Worm (Caenorhabditis elegans) whole organism, young adult: ENCODE measurements around the gene T22B2.1.
A peak's percentile ranks its signal among the peaks of the same experiment; 100 is the strongest.

Source experiments
- C06A6.2 ChIP-seq: fragments of 200-800 bp; sonication (Bioruptor generic); conservative IDR thresholded peaks from 2 replicates; pipeline ENCODE4 v1.3.6; 2022; ENCODE audit warnings: missing genetic modification characterization, missing compliant biosample characterization
- F23B12.7 ChIP-seq: sonication (generic microtip); optimal IDR thresholded peaks from 2 replicates; lab custom pipeline; 2017; ENCODE audit warnings: missing genetic modification characterization, mild to moderate bottlenecking, missing compliant biosample characterization, antibody characterized with exemption, moderate library complexity; ENCODE audit not compliant: insufficient read depth
- F55B11.4 ChIP-seq: sonication (generic microtip); optimal IDR thresholded peaks from 2 replicates; lab custom pipeline; 2016; ENCODE audit warnings: missing compliant biosample characterization, missing genetic modification characterization, borderline replicate concordance; ENCODE audit not compliant: insufficient read depth
- Y53G8AR.9 ChIP-seq: fragments of 200-800 bp; sonication (Bioruptor generic); conservative IDR thresholded peaks from 2 replicates; pipeline ENCODE4 v1.3.6; 2022; ENCODE audit warnings: missing genetic modification reagents, missing genetic modification characterization, missing compliant biosample characterization
- Y56A3A.18 ChIP-seq: fragments of 200-800 bp; sonication (Bioruptor generic); IDR thresholded peaks from 2 replicates; pipeline ENCODE4 v1.3.6; 2022; ENCODE audit warnings: missing genetic modification reagents, missing genetic modification characterization, missing compliant biosample characterization
- Y67H2A.10 ChIP-seq: fragments of 200-800 bp; sonication (Bioruptor generic); conservative IDR thresholded peaks from 2 replicates; pipeline ENCODE4 v1.3.6; 2022; ENCODE audit warnings: missing genetic modification reagents, missing genetic modification characterization, missing compliant biosample characterization
- ZK185.1 ChIP-seq: sonication (generic microtip); optimal IDR thresholded peaks from 2 replicates; lab custom pipeline; 2016; ENCODE audit warnings: mild to moderate bottlenecking, missing genetic modification characterization, missing compliant biosample characterization; ENCODE audit not compliant: poor library complexity, severe bottlenecking
- atf-7 ChIP-seq: sonication (generic microtip); optimal IDR thresholded peaks from 2 replicates; lab custom pipeline; 2017; ENCODE audit warnings: mild to moderate bottlenecking, missing genetic modification characterization, missing compliant biosample characterization
- attf-6 ChIP-seq: fragments of 200-800 bp; sonication (Bioruptor generic); IDR thresholded peaks from 2 replicates; pipeline ENCODE4 v1.3.6; 2022; ENCODE audit warnings: missing genetic modification reagents, missing genetic modification characterization, missing compliant biosample characterization
- cebp-1 ChIP-seq, 2 experiments: fragments of 200-800 bp in 1 of 2; sonication (Bioruptor generic) in 1 of 2; sonication (generic microtip) in 1 of 2; IDR thresholded peaks in 1 of 2; optimal IDR thresholded peaks in 1 of 2; 2 replicates each; pipeline versions ENCODE4 v1.3.6 to Lab custom; 2017 to 2022; ENCODE audit warnings: missing compliant biosample characterization in 2 of 2, missing genetic modification characterization in 2 of 2, mild to moderate bottlenecking in 1 of 2, missing genetic modification reagents in 1 of 2, moderate library complexity in 1 of 2
- ceh-100 ChIP-seq: fragments of 200-800 bp; sonication (Bioruptor generic); IDR thresholded peaks from 2 replicates; pipeline ENCODE4 v1.3.6; 2022; ENCODE audit warnings: missing genetic modification reagents, missing genetic modification characterization, missing compliant biosample characterization
- ceh-27 ChIP-seq: fragments of 200-800 bp; sonication (Bioruptor generic); optimal IDR thresholded peaks from 2 replicates; lab custom pipeline; 2018; ENCODE audit warnings: mild to moderate bottlenecking, missing genetic modification characterization, moderate library complexity, missing compliant biosample characterization
- dox-1 ChIP-seq: fragments of 200-800 bp; sonication (Bioruptor generic); IDR thresholded peaks from 2 replicates; pipeline ENCODE4 v1.3.6; 2022; ENCODE audit warnings: missing genetic modification reagents, missing genetic modification characterization, missing compliant biosample characterization
- egl-44 ChIP-seq: fragments of 200-800 bp; sonication (Bioruptor generic); IDR thresholded peaks from 2 replicates; pipeline ENCODE4 v1.3.6; 2022; ENCODE audit warnings: missing genetic modification reagents, missing genetic modification characterization, missing compliant biosample characterization
- egrh-3 ChIP-seq: fragments of 200-800 bp; sonication (Bioruptor generic); IDR thresholded peaks from 2 replicates; pipeline ENCODE4 v1.3.6; 2022; ENCODE audit warnings: missing genetic modification reagents, missing genetic modification characterization, missing compliant biosample characterization
- ekl-4 ChIP-seq: fragments of 200-800 bp; sonication (Bioruptor generic); IDR thresholded peaks from 2 replicates; pipeline ENCODE4 v1.3.6; 2022; ENCODE audit warnings: missing genetic modification reagents, missing genetic modification characterization, missing compliant biosample characterization
- ets-4 ChIP-seq: fragments of 200-800 bp; sonication (Bioruptor generic); optimal IDR thresholded peaks from 2 replicates; lab custom pipeline; 2018; ENCODE audit warnings: mild to moderate bottlenecking, missing genetic modification characterization, missing compliant biosample characterization
- hlh-26 ChIP-seq: fragments of 200-800 bp; sonication (Bioruptor generic); conservative IDR thresholded peaks from 2 replicates; pipeline ENCODE4 v1.3.6; 2022; ENCODE audit warnings: missing genetic modification reagents, missing genetic modification characterization, missing compliant biosample characterization
- hsf-1 ChIP-seq: fragments of 200-800 bp; sonication (Bioruptor generic); IDR thresholded peaks from 2 replicates; pipeline ENCODE4 v1.3.6; 2022; ENCODE audit warnings: missing genetic modification reagents, missing genetic modification characterization, missing compliant biosample characterization
- let-607 ChIP-seq, 2 experiments: fragments of 200-800 bp in 1 of 2; sonication (Bioruptor generic) in 1 of 2; sonication (generic microtip) in 1 of 2; optimal IDR thresholded peaks; 2 replicates each; lab custom pipeline; 2016 to 2018; ENCODE audit warnings: mild to moderate bottlenecking in 2 of 2, missing compliant biosample characterization in 2 of 2, missing genetic modification characterization in 2 of 2, moderate library complexity in 2 of 2, missing genotype in 1 of 2
- lin-26 ChIP-seq: fragments of 200-800 bp; sonication (Bioruptor generic); IDR thresholded peaks from 2 replicates; pipeline ENCODE4 v1.3.6; 2022; ENCODE audit warnings: missing genetic modification reagents, missing genetic modification characterization, missing compliant biosample characterization
- lir-1 ChIP-seq: fragments of 200-800 bp; sonication (Bioruptor generic); conservative IDR thresholded peaks from 2 replicates; pipeline ENCODE4 v1.3.6; 2022; ENCODE audit warnings: missing genetic modification reagents, missing genetic modification characterization, missing compliant biosample characterization
- lsl-1 ChIP-seq: fragments of 200-800 bp; sonication (Bioruptor generic); optimal IDR thresholded peaks from 2 replicates; lab custom pipeline; 2018; ENCODE audit warnings: mild to moderate bottlenecking, missing genetic modification characterization, moderate library complexity, missing compliant biosample characterization
- madf-3 ChIP-seq: fragments of 200-800 bp; sonication (Bioruptor generic); IDR thresholded peaks from 2 replicates; pipeline ENCODE4 v1.3.6; 2022; ENCODE audit warnings: missing genetic modification reagents, missing genetic modification characterization, missing compliant biosample characterization
- nfyb-1 ChIP-seq: fragments of 200-800 bp; sonication (Bioruptor generic); IDR thresholded peaks from 2 replicates; pipeline ENCODE4 v1.3.6; 2022; ENCODE audit warnings: missing genetic modification reagents, missing genetic modification characterization, missing compliant biosample characterization
- nhr-120 ChIP-seq: fragments of 200-800 bp; sonication (Bioruptor generic); IDR thresholded peaks from 2 replicates; pipeline ENCODE4 v1.3.6; 2022; ENCODE audit warnings: missing genetic modification characterization, missing compliant biosample characterization
- nhr-179 ChIP-seq: sonication (generic microtip); optimal IDR thresholded peaks from 2 replicates; lab custom pipeline; 2016; ENCODE audit warnings: mild to moderate bottlenecking, missing genetic modification characterization, missing compliant biosample characterization
- nhr-80 ChIP-seq: sonication (generic microtip); optimal IDR thresholded peaks from 2 replicates; lab custom pipeline; 2016; ENCODE audit warnings: missing genetic modification characterization, missing compliant biosample characterization
- pbrm-1 ChIP-seq: fragments of 200-800 bp; sonication (Bioruptor generic); IDR thresholded peaks from 2 replicates; pipeline ENCODE4 v1.3.6; 2022; ENCODE audit warnings: missing genetic modification reagents, missing genetic modification characterization, missing compliant biosample characterization
- pha-4 ChIP-seq: fragments of 150-350 bp; sonication (generic microtip); optimal IDR thresholded peaks from 2 replicates; lab custom pipeline; 2014; ENCODE audit warnings: missing biosample characterization, missing genetic modification reagents, missing genetic modification characterization
- repo-1 ChIP-seq: sonication (generic microtip); optimal IDR thresholded peaks from 2 replicates; lab custom pipeline; 2017; ENCODE audit warnings: mild to moderate bottlenecking, missing genetic modification characterization, missing compliant biosample characterization
- rpc-1 ChIP-seq, 2 experiments: fragments of 150-350 bp in 1 of 2; sonication (generic microtip) in 1 of 2; optimal IDR thresholded peaks; 2 replicates each; lab custom pipeline; 2014 to 2018; ENCODE audit warnings: missing biosample characterization in 1 of 2, missing genetic modification characterization in 1 of 2, missing genetic modification reagents in 1 of 2, missing genotype in 1 of 2
- tbx-9 ChIP-seq: sonication (generic microtip); optimal IDR thresholded peaks from 2 replicates; lab custom pipeline; 2016; ENCODE audit warnings: borderline replicate concordance, missing genetic modification characterization, inconsistent platforms, missing compliant biosample characterization
- zfh-2 ChIP-seq: fragments of 200-800 bp; sonication (Bioruptor generic); conservative IDR thresholded peaks from 2 replicates; pipeline ENCODE4 v1.3.6; 2022; ENCODE audit warnings: missing genetic modification reagents, missing genetic modification characterization, missing compliant biosample characterization
- zim-3 ChIP-seq: sonication (generic microtip); optimal IDR thresholded peaks from 2 replicates; lab custom pipeline; 2017; ENCODE audit warnings: mild to moderate bottlenecking, missing genetic modification characterization, moderate library complexity, missing compliant biosample characterization
- ztf-26 ChIP-seq: sonication (generic microtip); optimal IDR thresholded peaks from 2 replicates; lab custom pipeline; 2017; ENCODE audit warnings: missing genetic modification characterization, missing compliant biosample characterization
- ztf-28 ChIP-seq: fragments of 200-800 bp; sonication (Bioruptor generic); IDR thresholded peaks from 2 replicates; pipeline ENCODE4 v1.3.6; 2022; ENCODE audit warnings: missing genetic modification reagents, missing genetic modification characterization, missing compliant biosample characterization
- ztf-3 ChIP-seq: fragments of 200-800 bp; sonication (Bioruptor generic); optimal IDR thresholded peaks from 2 replicates; lab custom pipeline; 2018; ENCODE audit warnings: mild to moderate bottlenecking, missing genetic modification characterization, missing compliant biosample characterization

T22B2.1 gene

ce11 chrX:3966332-3966731, 40.5 kb downstream of the T22B2.1 start, which contains the start of gene C16B8.2:
Gene C16B8.2 (minus strand): TSS chrX:3966432.
- TF ChIP-seq atf-7 (tag; lab: Kevin White, UChicago) (no peak), hlh-26 (GFP tag; lab: Robert Waterston, UW) (no peak), ztf-26 (tag; lab: Kevin White, UChicago) (no peak), pha-4 (tag; lab: Kevin White, UChicago) (no peak), ceh-27 (no peak), nhr-179 (tag; lab: Kevin White, UChicago) (no peak), ceh-100 (no peak), lir-1 (GFP tag; lab: Robert Waterston, UW) (no peak), Y67H2A.10 (GFP tag; lab: Robert Waterston, UW) (no peak), ztf-28 (GFP tag; lab: Robert Waterston, UW) (no peak), zfh-2 (GFP tag; lab: Robert Waterston, UW) (no peak), repo-1 (tag; lab: Kevin White, UChicago) (no peak)

- TF ChIP-seq zfh-2 (GFP tag; lab: Robert Waterston, UW) (peak; percentile 58), ZK185.1 (tag; lab: Kevin White, UChicago) (no peak), cebp-1 (GFP tag; IDR thresholded peaks at IDR 0.05; lab: Robert Waterston, UW) (no peak), cebp-1 (tag; optimal IDR thresholded peaks at IDR 0.05; lab: Kevin White, UChicago) (peak; percentile 57), Y67H2A.10 (GFP tag; lab: Robert Waterston, UW) (no peak), pbrm-1 (GFP tag; lab: Robert Waterston, UW) (0 out of 2 replicates have a peak, but pooled peaks have one; percentile 9), C06A6.2 (no peak), ztf-3 (GFP tag; lab: Kevin White, UChicago) (no peak), tbx-9 (no peak), attf-6 (GFP tag; lab: Robert Waterston, UW) (no peak), lin-26 (GFP tag; lab: Robert Waterston, UW) (0 out of 2 replicates have a peak, but pooled peaks have one; percentile 19), hsf-1 (GFP tag; lab: Robert Waterston, UW) (no peak), lsl-1 (GFP tag; lab: Kevin White, UChicago) (no peak), nhr-80 (tag; lab: Kevin White, UChicago) (peak; percentile 69), F55B11.4 (tag; lab: Kevin White, UChicago) (no peak), Y53G8AR.9 (GFP tag; lab: Robert Waterston, UW) (0 out of 2 replicates have a peak, but pooled peaks have one; percentile 45), rpc-1 (optimal IDR thresholded peaks at IDR 0.05; lab: Kevin White, UChicago) (no peak), rpc-1 (tag; optimal IDR thresholded peaks at IDR 0.05; lab: Kevin White, UChicago) (no peak), dox-1 (no peak), zim-3 (tag; lab: Kevin White, UChicago) (no peak), Y56A3A.18 (GFP tag; lab: Robert Waterston, UW) (0 out of 2 replicates have a peak, but pooled peaks have one; percentile 14), F23B12.7 (tag; lab: Kevin White, UChicago) (peak; percentile 62), atf-7 (tag; lab: Kevin White, UChicago) (no peak), egrh-3 (GFP tag; lab: Robert Waterston, UW) (no peak), repo-1 (tag; lab: Kevin White, UChicago) (peak; percentile 6), nhr-120 (GFP tag; lab: Robert Waterston, UW) (no peak), nfyb-1 (GFP tag; lab: Robert Waterston, UW) (peak; percentile 42; the same call in 1 of the 2 replicates), egl-44 (GFP tag; lab: Robert Waterston, UW) (no peak), ekl-4 (GFP tag; lab: Robert Waterston, UW) (0 out of 2 replicates have a peak, but pooled peaks have one; percentile 44), ets-4 (GFP tag; lab: Kevin White, UChicago) (no peak), madf-3 (GFP tag; lab: Robert Waterston, UW) (0 out of 2 replicates have a peak, but pooled peaks have one; percentile 48), let-607 (tag; optimal IDR thresholded peaks at IDR 0.05; lab: Kevin White, UChicago) (peak in 1 of 2 experiments; percentile 32)
Measured at ce11 chrX:3968209-3968960, 42.5 kb downstream of the T22B2.1 start, which contains the start of gene C16B8.3. Gene C16B8.3 (minus strand): TSS chrX:3968634.
